Worm (Caenorhabditis elegans): ENCODE data around the gene gar-2.

gar-2 gene

ce11 chrIII:6278301-6278827 is 30.8 kb upstream of the gar-2 start, which contains the start of gene C18F10.7:
Gene C18F10.7 (minus strand): TSS chrIII:6278351.
- TF ChIP-seq B0310.2 (tag; optimal IDR thresholded peaks at IDR 0.05) = no peak
- TF ChIP-seq tra-4 (tag; optimal IDR thresholded peaks at IDR 0.05) = no peak
- no peak for TF ChIP-seq ets-7 (tag; optimal IDR thresholded peaks at IDR 0.05)
- no peak for TF ChIP-seq tbx-11 (GFP tag; IDR thresholded peaks at IDR 0.05)
- TF ChIP-seq hmg-4 (GFP tag; optimal IDR thresholded peaks at IDR 0.05) = no peak
- no peak for TF ChIP-seq ama-1 (optimal IDR thresholded peaks at IDR 0.05)
- no peak for TF ChIP-seq ceh-13 (GFP tag; optimal IDR thresholded peaks at IDR 0.05)
- TF ChIP-seq F13C5.2 (tag; optimal IDR thresholded peaks at IDR 0.05) = no peak
- TF ChIP-seq scrt-1 (GFP tag; IDR thresholded peaks at IDR 0.05) = no peak
- TF ChIP-seq hnd-1 (tag; optimal IDR thresholded peaks at IDR 0.05) = no peak
- no peak for TF ChIP-seq flt-1 (GFP tag; IDR thresholded peaks at IDR 0.05)
- no peak for TF ChIP-seq aly-1 (tag; optimal IDR thresholded peaks at IDR 0.05)
- TF ChIP-seq sea-1 (GFP tag; conservative IDR thresholded peaks at IDR 0.05) = no peak

ce11 chrIII:6279453-6279852 is 29.7 kb upstream of the gar-2 start:
- TF ChIP-seq scrt-1 (GFP tag; IDR thresholded peaks at IDR 0.05) (no peak), ceh-13 (GFP tag; optimal IDR thresholded peaks at IDR 0.05) (no peak), hmg-4 (GFP tag; optimal IDR thresholded peaks at IDR 0.05) (no peak), tbx-37 (GFP tag; conservative IDR thresholded peaks at IDR 0.05) (no peak), F13C5.2 (tag; optimal IDR thresholded peaks at IDR 0.05) (no peak), tra-4 (tag; optimal IDR thresholded peaks at IDR 0.05) (no peak), B0310.2 (tag; optimal IDR thresholded peaks at IDR 0.05) (no peak), tbx-11 (GFP tag; IDR thresholded peaks at IDR 0.05) (no peak), sea-1 (GFP tag; conservative IDR thresholded peaks at IDR 0.05) (no peak), ama-1 (optimal IDR thresholded peaks at IDR 0.05) (no peak), hmbx-1 (tag; optimal IDR thresholded peaks at IDR 0.05) (no peak), aly-1 (tag; optimal IDR thresholded peaks at IDR 0.05) (no peak)

- TF ChIP-seq hmg-4 (GFP tag; optimal IDR thresholded peaks at IDR 0.05) (peak; percentile 87), F13C5.2 (tag; optimal IDR thresholded peaks at IDR 0.05) (peak; percentile 24), aly-1 (tag; optimal IDR thresholded peaks at IDR 0.05) (no peak), ceh-13 (GFP tag; optimal IDR thresholded peaks at IDR 0.05) (no peak)
Measured at ce11 chrIII:6280070-6280596, 29.0 kb upstream of the gar-2 start, which contains the start of gene hmg-1.2. Gene hmg-1.2 (plus strand): TSS chrIII:6280380.

ce11 chrIII:6283024-6283423 is 26.1 kb upstream of the gar-2 start:
- TF ChIP-seq ceh-36 (tag; optimal IDR thresholded peaks at IDR 0.05) (no peak), tbx-11 (GFP tag; IDR thresholded peaks at IDR 0.05) (no peak), sea-1 (GFP tag; conservative IDR thresholded peaks at IDR 0.05) (no peak), tra-4 (tag; optimal IDR thresholded peaks at IDR 0.05) (no peak), tbx-37 (GFP tag; conservative IDR thresholded peaks at IDR 0.05) (no peak), aly-1 (tag; optimal IDR thresholded peaks at IDR 0.05) (no peak), hmbx-1 (tag; optimal IDR thresholded peaks at IDR 0.05) (no peak), ama-1 (optimal IDR thresholded peaks at IDR 0.05) (no peak), hmg-4 (GFP tag; optimal IDR thresholded peaks at IDR 0.05) (no peak), B0310.2 (tag; optimal IDR thresholded peaks at IDR 0.05) (no peak), pes-1 (GFP tag; IDR thresholded peaks at IDR 0.05) (no peak), ceh-13 (GFP tag; optimal IDR thresholded peaks at IDR 0.05) (no peak)

- TF ChIP-seq ets-7 (tag; optimal IDR thresholded peaks at IDR 0.05) = no peak
- no peak for TF ChIP-seq hmg-4 (GFP tag; optimal IDR thresholded peaks at IDR 0.05)
- TF ChIP-seq tbx-37 (GFP tag; conservative IDR thresholded peaks at IDR 0.05) = no peak
- no peak for TF ChIP-seq aly-1 (tag; optimal IDR thresholded peaks at IDR 0.05)
- no peak for TF ChIP-seq tra-4 (tag; optimal IDR thresholded peaks at IDR 0.05)
- no peak for TF ChIP-seq ceh-13 (GFP tag; optimal IDR thresholded peaks at IDR 0.05)
- TF ChIP-seq ceh-36 (tag; optimal IDR thresholded peaks at IDR 0.05) = no peak
- no peak for TF ChIP-seq tbx-11 (GFP tag; IDR thresholded peaks at IDR 0.05)
- no peak for TF ChIP-seq F13C5.2 (tag; optimal IDR thresholded peaks at IDR 0.05)
- no peak for TF ChIP-seq hmbx-1 (tag; optimal IDR thresholded peaks at IDR 0.05)
- TF ChIP-seq ama-1 (optimal IDR thresholded peaks at IDR 0.05) = no peak
Measured at ce11 chrIII:6285890-6286289, 23.3 kb upstream of the gar-2 start, which contains the start of gene gadr-3. Gene gadr-3 (minus strand): TSS chrIII:6285990.

- TF ChIP-seq ceh-13 (GFP tag; optimal IDR thresholded peaks at IDR 0.05) = no peak
- no peak for TF ChIP-seq sea-1 (GFP tag; conservative IDR thresholded peaks at IDR 0.05)
- no peak for TF ChIP-seq ets-7 (tag; optimal IDR thresholded peaks at IDR 0.05)
- no peak for TF ChIP-seq hmbx-1 (tag; optimal IDR thresholded peaks at IDR 0.05)
- no peak for TF ChIP-seq flt-1 (GFP tag; IDR thresholded peaks at IDR 0.05)
- TF ChIP-seq hmg-4 (GFP tag; optimal IDR thresholded peaks at IDR 0.05) = no peak
- no peak for TF ChIP-seq ama-1 (optimal IDR thresholded peaks at IDR 0.05)
- no peak for TF ChIP-seq hnd-1 (tag; optimal IDR thresholded peaks at IDR 0.05)
- TF ChIP-seq tbx-37 (GFP tag; conservative IDR thresholded peaks at IDR 0.05) = no peak
- no peak for TF ChIP-seq tbx-11 (GFP tag; IDR thresholded peaks at IDR 0.05)
- no peak for TF ChIP-seq ceh-36 (tag; optimal IDR thresholded peaks at IDR 0.05)
- no peak for TF ChIP-seq F13C5.2 (tag; optimal IDR thresholded peaks at IDR 0.05)
- no peak for TF ChIP-seq aly-1 (tag; optimal IDR thresholded peaks at IDR 0.05)
Measured at ce11 chrIII:6287195-6287594, 22.0 kb upstream of the gar-2 start, which contains the start of gene F47D12.6. Gene F47D12.6 (minus strand): TSS chrIII:6287295.

ce11 chrIII:6289366-6289765 is 19.8 kb upstream of the gar-2 start:
- TF ChIP-seq tbx-11 (GFP tag; IDR thresholded peaks at IDR 0.05) (no peak), tra-4 (tag; optimal IDR thresholded peaks at IDR 0.05) (no peak), hmbx-1 (tag; optimal IDR thresholded peaks at IDR 0.05) (no peak), pes-1 (GFP tag; IDR thresholded peaks at IDR 0.05) (no peak), hmg-4 (GFP tag; optimal IDR thresholded peaks at IDR 0.05) (no peak), ceh-36 (tag; optimal IDR thresholded peaks at IDR 0.05) (no peak), B0310.2 (tag; optimal IDR thresholded peaks at IDR 0.05) (no peak), tbx-37 (GFP tag; conservative IDR thresholded peaks at IDR 0.05) (no peak), aly-1 (tag; optimal IDR thresholded peaks at IDR 0.05) (no peak)

Data from whole organism, early embryonic.